Fruit fly (Drosophila melanogaster): Measurements from ENCODE around the gene CG10616.

The CG10616 gene

dm6 chr3L:12468016-12468415 lies 3.5 kb upstream of the CG10616 start, which contains the start of gene eyg (continued):
- TF ChIP-seq Dref (GFP tag; IDR thresholded peaks at IDR 0.05) (no peak), CG14441 (GFP tag; IDR thresholded peaks at IDR 0.05) (no peak), CG1647 (GFP tag; optimal IDR thresholded peaks at IDR 0.05) (peak; percentile 2), CG9932 (GFP tag; IDR thresholded peaks at IDR 0.05) (0 out of 2 replicates have a peak, but pooled peaks have one; percentile 18), tin (GFP tag; optimal IDR thresholded peaks at IDR 0.05) (no peak), sens-2 (GFP tag; IDR thresholded peaks at IDR 0.05) (no peak), hth (optimal IDR thresholded peaks at IDR 0.05) (no peak), bsh (GFP tag; optimal IDR thresholded peaks at IDR 0.05) (peak in 1 of 2 experiments; percentile 55), pfk (GFP tag; optimal IDR thresholded peaks at IDR 0.05) (peak; percentile 43), vnd (GFP tag; IDR thresholded peaks at IDR 0.05; ENCODE audit: partially characterized antibody) (peak; percentile 32; the same call in 1 of the 3 replicates), tx (GFP tag; optimal IDR thresholded peaks at IDR 0.05) (peak; percentile 18), CG15696 (tag; optimal IDR thresholded peaks at IDR 0.05) (peak; percentile 46), Hr78 (GFP tag; optimal IDR thresholded peaks at IDR 0.05) (no peak), kni (GFP tag; optimal IDR thresholded peaks at IDR 0.05) (peak; percentile 73), wdn (GFP tag; IDR thresholded peaks at IDR 0.05) (no peak), CG4854 (GFP tag; optimal IDR thresholded peaks at IDR 0.05) (no peak), Dad (GFP tag; optimal IDR thresholded peaks at IDR 0.05) (peak; percentile 35), Fer2 (tag; optimal IDR thresholded peaks at IDR 0.05) (no peak), cato (GFP tag; optimal IDR thresholded peaks at IDR 0.05; ENCODE audit: borderline replicate concordance) (no peak), chinmo (GFP tag; IDR thresholded peaks at IDR 0.05; ENCODE audit: partially characterized antibody) (peak; percentile 94), Dp (GFP tag; optimal IDR thresholded peaks at IDR 0.05) (no peak), CG2202 (tag; optimal IDR thresholded peaks at IDR 0.05) (peak; percentile 48), BtbVII (GFP tag; optimal IDR thresholded peaks at IDR 0.05) (peak; percentile 8), CG42726 (GFP tag; IDR thresholded peaks at IDR 0.05; ENCODE audit: partially characterized antibody) (peak; percentile 58; the same call in 1 of the 2 replicates), CG13287 (GFP tag; IDR thresholded peaks at IDR 0.05; ENCODE audit: partially characterized antibody) (peak; percentile 46), CG13424 (tag; optimal IDR thresholded peaks at IDR 0.05) (peak; percentile 31)

dm6 chr3L:12469684-12470083 lies 1.8 kb upstream of the CG10616 start, which contains the start of gene CG32102:
CG32102 (minus strand) TSS chr3L:12469784.
- TF ChIP-seq Bteb2 (GFP tag; optimal IDR thresholded peaks at IDR 0.05) = no peak
- no peak for TF ChIP-seq CG7963 (GFP tag; IDR thresholded peaks at IDR 0.05; ENCODE audit: partially characterized antibody)
- TF ChIP-seq D (optimal IDR thresholded peaks at IDR 0.05) = no peak
- TF ChIP-seq D (GFP tag; optimal IDR thresholded peaks at IDR 0.05) = no peak
- no peak for TF ChIP-seq CG6791 (GFP tag; IDR thresholded peaks at IDR 0.05; ENCODE audit: partially characterized antibody)
- TF ChIP-seq gcm2 (GFP tag; optimal IDR thresholded peaks at IDR 0.05) = no peak
- no peak for TF ChIP-seq Aef1 (GFP tag; IDR thresholded peaks at IDR 0.05)
- no peak for TF ChIP-seq Xrp1 (GFP tag; IDR thresholded peaks at IDR 0.05)
- TF ChIP-seq Sry-δ (GFP tag; optimal IDR thresholded peaks at IDR 0.05) = no peak
- no peak for TF ChIP-seq CG4404 (GFP tag; IDR thresholded peaks at IDR 0.05)
- TF ChIP-seq CG14441 (GFP tag; IDR thresholded peaks at IDR 0.05) = no peak
- no peak for TF ChIP-seq CG31441 (GFP tag; IDR thresholded peaks at IDR 0.05)
- no peak for TF ChIP-seq fru (optimal IDR thresholded peaks at IDR 0.05)

- TF ChIP-seq Med (GFP tag) (peak; percentile 59), sens (GFP tag) (peak; percentile 33), hb (GFP tag; IDR thresholded peaks at IDR 0.05; ENCODE audit: partially characterized antibody) (0 out of 3 replicates have a peak, but pooled peaks have one; percentile 31), CG9817 (tag; optimal IDR thresholded peaks at IDR 0.05) (no peak), bbx (GFP tag; IDR thresholded peaks at IDR 0.05; ENCODE audit: partially characterized antibody) (peak; percentile 23; the same call in 1 of the 2 replicates), CG1832 (GFP tag; optimal IDR thresholded peaks at IDR 0.05) (peak; percentile 27), Dref (GFP tag; IDR thresholded peaks at IDR 0.05) (0 out of 2 replicates have a peak, but pooled peaks have one; percentile 7), z (GFP tag; IDR thresholded peaks at IDR 0.05) (0 out of 3 replicates have a peak, but pooled peaks have one; percentile 60), prd (optimal IDR thresholded peaks at IDR 0.05) (no peak), prd (GFP tag; IDR thresholded peaks at IDR 0.05) (0 out of 3 replicates have a peak, but pooled peaks have one; percentile 20), Ets65A (GFP tag) (peak; percentile 78), Adf1 (GFP tag; IDR thresholded peaks at IDR 0.05) (no peak)
Observed at dm6 chr3L:12470509-12470908, 1.0 kb upstream of the CG10616 start.
